Fruit fly (Drosophila melanogaster) ovary, adult (tissue): ENCODE data around the gene Ilp6.
A peak's percentile ranks its signal among the peaks of the same experiment; 100 is the strongest.

Experiments used
- CG17801 ChIP-seq: fragments of 200-800 bp; optimal IDR thresholded peaks from 2 replicates; lab custom pipeline; 2019; ENCODE audit warnings: missing biosample characterization, mild to moderate bottlenecking, missing genetic modification characterization, moderate library complexity; ENCODE audit not compliant: partially characterized antibody

The Ilp6 gene

DNA sequence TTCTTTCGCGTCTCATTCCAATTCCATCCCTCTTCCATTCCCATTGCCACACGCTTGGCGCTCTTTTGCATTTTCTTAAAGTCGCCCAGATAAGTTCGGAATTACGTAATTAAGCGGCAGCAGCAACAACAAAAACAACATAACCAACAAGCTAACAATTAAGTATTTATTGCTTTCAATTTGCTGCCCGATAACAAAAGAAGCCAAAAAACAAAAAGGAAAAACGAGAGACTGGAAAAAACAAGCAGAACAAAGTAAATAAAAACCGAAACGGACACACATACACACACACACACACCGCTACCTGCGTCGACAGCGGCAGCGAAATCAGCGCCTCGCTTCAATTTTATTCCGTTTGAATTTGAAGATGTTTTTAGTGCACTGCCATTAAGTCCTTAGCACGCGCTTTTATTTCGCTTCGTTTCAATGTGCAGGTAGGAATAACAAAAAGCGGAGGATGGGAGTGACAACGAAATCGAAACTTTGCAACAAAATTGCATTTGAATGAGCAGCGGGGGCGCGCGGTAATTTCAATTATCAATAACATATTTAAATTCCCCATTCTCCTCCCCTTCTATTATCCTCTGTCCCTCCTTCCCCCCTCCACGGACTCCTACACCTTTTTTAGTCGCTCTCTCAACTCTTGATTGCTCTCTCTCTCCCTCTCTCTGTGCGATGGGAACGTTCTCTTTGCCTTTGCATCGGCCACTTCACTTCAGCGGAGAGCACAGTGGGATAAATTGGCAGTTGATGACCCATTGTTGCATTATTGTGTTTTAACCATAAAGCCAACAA lies 38.8 kb downstream of the Ilp6 start, which contains the start of gene Raf:
TSS of gene Raf (plus strand) at position 32 of the 795 bp plus-strand sequence.
- peak; percentile 39 for TF ChIP-seq CG17801 (GFP tag; lab: Kevin White, UChicago)

DNA sequence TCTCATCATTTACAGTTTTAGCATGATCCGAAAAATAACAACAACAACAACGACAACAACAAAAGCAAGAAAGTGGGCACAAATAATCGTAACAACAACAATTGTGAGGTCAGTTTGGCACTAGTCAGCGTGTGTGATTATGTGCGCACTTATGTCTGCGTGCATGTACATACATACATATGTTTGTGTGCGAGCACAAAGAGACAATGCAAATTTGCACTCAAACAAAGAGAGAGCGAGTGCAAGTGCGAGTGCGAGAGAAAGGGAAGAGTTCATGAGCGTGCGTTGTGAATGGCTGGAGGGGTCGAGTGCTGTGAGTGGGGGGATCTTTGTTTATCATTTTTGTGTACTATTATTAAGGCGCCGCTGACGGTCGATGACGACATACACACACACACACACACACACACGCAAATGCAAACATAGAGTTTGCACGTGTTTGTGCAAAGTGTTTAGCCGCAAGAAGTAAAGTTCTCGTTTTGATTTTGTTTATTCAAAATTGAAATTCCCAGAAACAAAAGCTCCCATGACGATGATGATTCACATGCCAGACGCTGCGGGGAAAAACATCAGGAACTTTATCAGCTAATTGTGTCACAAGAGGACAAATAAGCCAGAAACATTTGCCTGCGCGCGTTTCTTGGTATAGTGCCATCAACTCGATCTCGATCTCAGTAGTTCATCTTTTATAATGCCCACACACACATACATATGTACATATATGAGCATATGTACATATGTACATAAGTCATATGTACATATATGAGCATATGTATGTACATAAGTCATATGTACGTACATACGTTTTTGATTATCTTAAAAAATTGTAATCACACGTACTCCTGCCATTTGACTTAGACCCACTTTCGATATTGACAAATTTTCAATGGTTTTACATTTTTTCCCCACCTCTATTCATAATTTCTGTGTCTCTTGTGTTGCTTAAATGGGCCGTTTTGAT lies 39.7 kb downstream of the Ilp6 start:
- peak; percentile 46 for TF ChIP-seq CG17801 (GFP tag; lab: Kevin White, UChicago)

DNA sequence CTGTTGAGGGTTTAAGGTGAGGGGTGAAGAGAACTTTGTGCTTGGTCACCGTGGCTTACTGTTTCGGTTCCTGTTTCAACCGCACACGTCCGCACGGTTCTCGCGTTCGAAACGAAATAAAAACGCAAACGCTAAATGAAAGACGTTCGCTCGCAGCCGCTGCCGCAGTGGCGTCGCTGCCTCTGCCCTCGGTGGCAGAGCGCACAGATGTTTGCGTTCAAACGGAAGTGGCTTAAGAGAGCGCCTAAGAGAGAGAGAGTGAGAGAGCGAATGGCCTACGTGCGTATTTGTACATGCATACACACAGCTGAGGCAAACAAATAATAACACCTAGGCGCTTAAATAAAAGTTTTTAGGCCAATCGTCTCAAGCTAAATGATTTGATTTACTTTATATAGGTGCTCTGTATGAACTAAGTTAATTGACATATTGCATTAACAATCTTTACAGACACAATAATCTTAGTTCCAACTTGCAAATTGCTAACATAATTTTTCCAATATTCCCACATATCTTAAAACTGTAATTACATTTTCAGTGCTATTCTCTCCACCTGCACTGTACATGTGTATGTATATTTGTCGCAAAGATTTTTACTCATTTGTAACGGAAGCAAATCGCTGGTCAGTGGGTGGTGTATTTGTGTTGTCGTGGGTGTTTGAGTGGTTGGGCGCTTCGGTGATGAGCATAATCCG lies 41.0 kb downstream of the Ilp6 start, which contains the start of gene CG2865:
TSS of gene CG2865 (minus strand) at position 118 of the 695 bp plus-strand sequence.
- TF ChIP-seq CG17801 (GFP tag; lab: Kevin White, UChicago) = peak; percentile 99

DNA sequence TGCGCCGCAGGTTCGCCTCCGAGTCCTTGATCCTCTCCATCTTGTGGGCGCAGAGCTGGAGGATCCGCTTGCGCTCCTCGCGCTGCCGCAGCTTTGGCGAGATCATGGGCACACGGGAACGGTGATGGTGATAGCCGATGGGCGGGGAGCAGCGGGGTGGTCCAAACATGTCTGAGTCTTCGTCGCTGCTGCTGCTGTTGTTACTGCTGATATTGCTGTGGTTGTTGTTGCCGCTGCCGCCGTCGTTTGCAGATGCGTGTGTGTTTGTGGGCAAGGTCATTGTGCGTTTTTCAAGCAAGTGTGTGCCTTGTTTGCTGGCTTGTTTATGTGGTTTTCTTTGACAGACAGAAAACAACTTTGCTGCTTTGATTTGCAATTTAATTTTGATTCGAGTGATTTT lies 42.0 kb downstream of the Ilp6 start:
- TF ChIP-seq CG17801 (GFP tag; lab: Kevin White, UChicago) = no peak

DNA sequence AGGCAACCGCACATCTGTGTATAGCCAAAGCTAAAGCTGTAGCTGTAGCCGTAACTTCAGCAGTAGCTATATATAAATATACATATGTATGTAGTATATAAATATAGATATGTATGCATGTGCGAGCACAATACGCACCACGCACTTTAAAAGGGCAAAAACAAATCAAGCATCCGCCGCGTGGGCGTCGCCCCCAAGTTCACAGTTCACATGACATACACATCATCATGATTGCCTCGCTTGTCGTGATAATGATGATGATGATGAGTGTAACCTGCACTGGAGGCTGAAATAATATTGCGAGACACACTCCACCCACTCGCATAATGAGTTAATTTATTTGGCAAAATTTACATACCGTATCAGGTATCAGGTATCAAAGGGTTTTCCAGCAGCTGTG lies 43.4 kb downstream of the Ilp6 start:
- no peak for TF ChIP-seq CG17801 (GFP tag; lab: Kevin White, UChicago)

DNA sequence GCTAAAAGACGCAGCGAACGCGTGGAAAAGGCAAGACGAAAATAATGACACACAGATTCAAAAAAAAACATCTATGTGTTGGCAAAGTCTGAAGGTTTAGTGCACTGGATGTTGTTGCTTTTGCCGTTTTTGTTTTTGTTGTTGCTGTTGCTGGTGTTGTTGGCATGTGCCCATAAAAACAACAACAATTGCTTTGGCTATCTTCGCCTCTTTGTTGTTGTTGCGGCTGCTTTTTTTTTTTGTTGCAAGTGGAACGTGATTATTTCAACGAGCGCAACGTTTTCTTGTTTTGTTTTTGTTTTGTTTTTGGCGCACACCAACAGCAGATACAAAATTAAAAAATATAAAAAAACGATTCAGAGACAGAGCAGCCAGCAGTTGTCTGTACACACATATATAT lies 45.3 kb downstream of the Ilp6 start:
- peak; percentile 75 for TF ChIP-seq CG17801 (GFP tag; lab: Kevin White, UChicago)

DNA sequence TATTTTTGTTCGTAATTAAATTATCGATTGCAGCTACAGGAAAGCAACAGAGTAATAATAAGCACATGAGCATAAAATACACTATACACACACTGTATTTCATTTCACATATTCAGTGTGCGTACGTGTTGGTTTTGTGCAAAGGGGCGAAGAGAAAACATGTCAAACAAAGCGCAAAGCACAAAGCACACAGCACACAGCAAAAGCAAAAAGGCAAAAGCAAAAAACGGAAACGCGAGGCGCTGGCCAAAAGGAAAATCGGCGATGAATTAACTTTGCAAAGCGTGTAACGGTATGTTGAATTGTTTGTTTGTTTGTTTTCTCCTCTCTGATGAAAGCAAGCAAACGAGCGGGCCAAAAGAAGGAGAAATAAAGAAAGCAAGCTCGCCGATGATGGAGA lies 46.1 kb downstream of the Ilp6 start:
- no peak for TF ChIP-seq CG17801 (GFP tag; lab: Kevin White, UChicago)

DNA sequence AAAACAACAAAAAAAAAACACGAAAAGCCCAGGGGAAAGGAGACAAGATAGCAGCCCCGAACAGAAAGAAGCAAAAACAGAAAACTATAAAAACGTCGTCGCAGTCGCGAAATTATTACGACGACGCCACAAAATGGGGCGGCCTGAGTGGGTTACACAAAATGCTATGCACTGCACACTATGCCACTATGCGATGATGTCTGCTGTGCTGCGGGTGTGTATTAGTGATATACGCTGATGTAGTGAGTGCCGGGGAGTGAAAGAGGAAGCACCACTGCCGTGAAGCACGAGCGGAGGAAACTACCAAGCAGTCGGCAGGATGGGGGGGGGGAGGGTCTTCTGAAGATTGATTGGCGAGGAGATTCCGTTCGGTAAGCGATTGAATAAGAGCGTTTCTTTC lies 47.5 kb downstream of the Ilp6 start:
- no peak for TF ChIP-seq CG17801 (GFP tag; lab: Kevin White, UChicago)

DNA sequence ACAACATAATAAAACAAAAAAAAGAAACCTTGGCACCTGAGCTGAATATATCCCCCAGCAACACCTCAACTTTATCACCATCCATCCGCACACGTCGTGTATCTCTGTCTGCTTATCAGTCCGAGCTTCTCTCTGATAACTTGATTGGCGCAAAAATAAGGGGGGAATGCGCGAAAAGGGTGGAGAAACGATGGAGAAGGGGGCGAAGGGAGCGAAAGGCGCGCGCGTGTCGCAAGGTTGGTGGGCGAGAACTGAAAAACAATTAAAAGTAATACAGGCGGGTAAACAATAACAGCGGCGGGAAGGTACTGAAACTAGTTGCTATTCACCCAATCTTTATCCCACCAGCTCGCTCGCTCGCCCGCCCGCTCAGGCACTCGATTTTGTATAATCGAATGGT lies 48.2 kb downstream of the Ilp6 start:
- no peak for TF ChIP-seq CG17801 (GFP tag; lab: Kevin White, UChicago)

DNA sequence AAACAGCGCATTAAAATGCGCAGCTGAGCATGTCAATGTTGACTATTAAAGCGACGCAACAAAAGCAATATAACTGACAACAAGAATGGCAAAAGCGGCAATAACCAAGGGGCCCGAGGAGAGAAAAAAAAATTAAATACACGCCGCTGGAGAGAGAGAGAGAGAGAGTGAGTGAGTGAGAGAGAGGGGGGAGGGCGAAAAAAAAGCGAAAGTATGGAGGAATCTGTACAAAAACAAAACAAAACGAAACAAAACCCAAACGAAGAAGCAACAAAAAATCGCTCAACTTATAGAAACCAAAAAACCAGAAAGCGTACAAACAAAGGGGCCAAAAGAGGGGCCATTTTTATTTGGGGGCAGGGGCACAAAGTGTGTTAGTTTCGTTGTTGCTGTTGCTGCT lies 51.0 kb downstream of the Ilp6 start:
- no peak for TF ChIP-seq CG17801 (GFP tag; lab: Kevin White, UChicago)
